Fruit fly (Drosophila melanogaster) whole organism, embryonic: ENCODE measurements around the gene CG31259.
A peak's percentile ranks its signal among the peaks of the same experiment; 100 is the strongest.

Source experiments
- Bgb ChIP-seq: fragments of 200-800 bp; sonication (Bioruptor generic); IDR thresholded peaks from 2 replicates; pipeline ENCODE4 v1.3.6; 2022; ENCODE audit warnings: missing biosample characterization, missing genetic modification characterization; ENCODE audit not compliant: partially characterized antibody
- CG12104 ChIP-seq: fragments of 200-800 bp; sonication (Bioruptor generic); optimal IDR thresholded peaks from 3 replicates; lab custom pipeline; 2016; ENCODE audit warnings: missing biosample characterization, missing genetic modification characterization
- CG14860 ChIP-seq: fragments of 200-800 bp; sonication (Bioruptor generic); IDR thresholded peaks from 3 replicates; pipeline ENCODE4 v1.3.6; 2022; ENCODE audit warnings: missing biosample characterization, missing genetic modification characterization; ENCODE audit not compliant: partially characterized antibody
- CG14965 ChIP-seq: fragments of 200-800 bp; sonication (Bioruptor generic); optimal IDR thresholded peaks from 2 replicates; lab custom pipeline; 2016; ENCODE audit warnings: missing biosample characterization, missing genetic modification characterization, borderline replicate concordance
- CG1603 ChIP-seq: fragments of 200-800 bp; sonication (Bioruptor generic); optimal IDR thresholded peaks from 2 replicates; lab custom pipeline; 2019; ENCODE audit warnings: missing biosample characterization, mild to moderate bottlenecking, missing genetic modification characterization, moderate library complexity
- CG1832 ChIP-seq: fragments of 200-800 bp; sonication (Bioruptor generic); optimal IDR thresholded peaks from 2 replicates; lab custom pipeline; 2017; ENCODE audit warnings: missing biosample characterization, mild to moderate bottlenecking, missing genetic modification characterization, inconsistent platforms
- CG2129 ChIP-seq: fragments of 200-800 bp; sonication (Bioruptor generic); IDR thresholded peaks from 2 replicates; pipeline ENCODE4 v1.3.6; 2022; ENCODE audit warnings: missing biosample characterization, missing genetic modification characterization; ENCODE audit not compliant: partially characterized antibody
- CG32532 ChIP-seq: fragments of 200-800 bp; sonication (Bioruptor generic); IDR thresholded peaks from 2 replicates; pipeline ENCODE4 v1.3.6; 2022; ENCODE audit warnings: missing biosample characterization, missing genetic modification characterization
- CG3995 ChIP-seq: fragments of 200-800 bp; sonication (Bioruptor generic); optimal IDR thresholded peaks from 3 replicates; lab custom pipeline; 2016; ENCODE audit warnings: missing biosample characterization, missing genetic modification characterization
- CG4404 ChIP-seq: fragments of 200-800 bp; sonication (Bioruptor generic); IDR thresholded peaks from 2 replicates; pipeline ENCODE4 v1.3.6; 2022; ENCODE audit warnings: missing biosample characterization, missing genetic modification characterization
- CG4424 ChIP-seq: fragments of 200-800 bp; sonication (Bioruptor generic); optimal IDR thresholded peaks from 3 replicates; lab custom pipeline; 2016; ENCODE audit warnings: missing biosample characterization, missing genetic modification characterization
- CG6272 ChIP-seq: fragments of 200-800 bp; sonication (Bioruptor generic); IDR thresholded peaks from 2 replicates; pipeline ENCODE4 v1.3.6; 2022; ENCODE audit warnings: missing biosample characterization, missing genetic modification characterization
- CG6689 ChIP-seq: fragments of 200-800 bp; sonication (Bioruptor generic); IDR thresholded peaks from 2 replicates; pipeline ENCODE4 v1.3.6; 2022; ENCODE audit warnings: missing biosample characterization, missing genetic modification characterization
- CG7745 ChIP-seq: fragments of 200-800 bp; sonication (Bioruptor generic); optimal IDR thresholded peaks from 2 replicates; lab custom pipeline; 2018; ENCODE audit warnings: missing biosample characterization, mild to moderate bottlenecking, missing genetic modification characterization, moderate library complexity
- CG8089 ChIP-seq: fragments of 200-800 bp; sonication (Bioruptor generic); optimal IDR thresholded peaks from 3 replicates; lab custom pipeline; 2016; ENCODE audit warnings: missing biosample characterization, missing genetic modification characterization
- CG8388 ChIP-seq: fragments of 200-800 bp; sonication (Bioruptor generic); optimal IDR thresholded peaks from 2 replicates; lab custom pipeline; 2019; ENCODE audit warnings: missing biosample characterization, mild to moderate bottlenecking, missing genetic modification characterization, moderate library complexity
- CG8944 ChIP-seq: fragments of 200-800 bp; sonication (Bioruptor generic); optimal IDR thresholded peaks from 3 replicates; lab custom pipeline; 2016; ENCODE audit warnings: missing biosample characterization, missing genetic modification characterization
- CG9817 ChIP-seq: fragments of 200-800 bp; sonication (Bioruptor generic); optimal IDR thresholded peaks from 2 replicates; lab custom pipeline; 2018; ENCODE audit warnings: missing biosample characterization, mild to moderate bottlenecking, missing genetic modification characterization, moderate library complexity
- CG9932 ChIP-seq: fragments of 200-800 bp; sonication (Bioruptor generic); IDR thresholded peaks from 2 replicates; pipeline ENCODE4 v1.3.6; 2022; ENCODE audit warnings: missing biosample characterization, missing genetic modification characterization
- Camta ChIP-seq: fragments of 200-800 bp; sonication (Bioruptor generic); optimal IDR thresholded peaks from 2 replicates; lab custom pipeline; 2016; ENCODE audit warnings: missing biosample characterization, missing genetic modification characterization
- D19A ChIP-seq: fragments of 200-800 bp; optimal IDR thresholded peaks from 3 replicates; lab custom pipeline; 2019; ENCODE audit warnings: missing biosample characterization, mild to moderate bottlenecking, missing genetic modification characterization, moderate library complexity
- Dek ChIP-seq: fragments of 200-800 bp; sonication (Bioruptor generic); optimal IDR thresholded peaks from 3 replicates; lab custom pipeline; 2019; ENCODE audit warnings: missing biosample characterization, mild to moderate bottlenecking, missing genetic modification characterization, moderate library complexity
- Dip3 ChIP-seq: fragments of 200-800 bp; sonication (Bioruptor generic); optimal IDR thresholded peaks from 3 replicates; lab custom pipeline; 2016; ENCODE audit warnings: missing biosample characterization, missing genetic modification characterization
- Drgx ChIP-seq: fragments of 200-800 bp; sonication (Bioruptor generic); IDR thresholded peaks from 2 replicates; pipeline ENCODE4 v1.3.6; 2022; ENCODE audit warnings: missing biosample characterization, missing genetic modification characterization
- H2.0 ChIP-seq: fragments of 200-800 bp; sonication (Bioruptor generic); IDR thresholded peaks from 2 replicates; pipeline ENCODE4 v1.3.6; 2022; ENCODE audit warnings: missing biosample characterization, missing genetic modification characterization
- Hey ChIP-seq: fragments of 200-800 bp; sonication (Bioruptor generic); optimal IDR thresholded peaks from 3 replicates; lab custom pipeline; 2018; ENCODE audit warnings: missing biosample characterization, mild to moderate bottlenecking, missing genetic modification characterization
- HmgD ChIP-seq: fragments of 200-800 bp; sonication (Bioruptor generic); optimal IDR thresholded peaks from 3 replicates; lab custom pipeline; 2016; ENCODE audit warnings: missing biosample characterization, missing genetic modification characterization
- Hmx ChIP-seq: fragments of 200-800 bp; sonication (Bioruptor generic); optimal IDR thresholded peaks from 2 replicates; lab custom pipeline; 2016; ENCODE audit warnings: missing biosample characterization, missing genetic modification characterization
- Neu2 ChIP-seq: fragments of 200-800 bp; sonication (Bioruptor generic); optimal IDR thresholded peaks from 3 replicates; lab custom pipeline; 2016; ENCODE audit warnings: missing biosample characterization, missing genetic modification characterization, borderline replicate concordance
- Opbp ChIP-seq: fragments of 200-800 bp; sonication (Bioruptor generic); IDR thresholded peaks from 3 replicates; pipeline ENCODE4 v1.3.6; 2022; ENCODE audit warnings: missing biosample characterization, missing genetic modification characterization; ENCODE audit not compliant: partially characterized antibody
- Rfx ChIP-seq: fragments of 200-800 bp; sonication (Bioruptor generic); IDR thresholded peaks from 2 replicates; pipeline ENCODE4 v1.3.6; 2022; ENCODE audit warnings: missing biosample characterization, missing genetic modification characterization
- Spps ChIP-seq: fragments of 200-800 bp; sonication (Bioruptor generic); optimal IDR thresholded peaks from 2 replicates; lab custom pipeline; 2018; ENCODE audit warnings: missing biosample characterization, mild to moderate bottlenecking, missing genetic modification characterization
- Taf1 ChIP-seq: fragments of 200-800 bp; sonication (Bioruptor generic); IDR thresholded peaks from 2 replicates; pipeline ENCODE4 v1.3.6; 2022; ENCODE audit warnings: missing biosample characterization, missing genetic modification characterization
- bigmax ChIP-seq: fragments of 200-800 bp; sonication (Bioruptor generic); optimal IDR thresholded peaks from 2 replicates; lab custom pipeline; 2018; ENCODE audit warnings: missing biosample characterization, mild to moderate bottlenecking, missing genetic modification characterization
- bowl ChIP-seq: fragments of 200-800 bp; sonication (Bioruptor generic); IDR thresholded peaks from 2 replicates; pipeline ENCODE4 v1.3.6; 2022; ENCODE audit warnings: missing biosample characterization, missing genetic modification characterization
- br ChIP-seq: fragments of >200 bp; optimal IDR thresholded peaks from 2 replicates; lab custom pipeline; 2017
- cas ChIP-seq: fragments of 200-800 bp; sonication (Bioruptor generic); IDR thresholded peaks from 2 replicates; pipeline ENCODE4 v1.3.6; 2022; ENCODE audit warnings: missing biosample characterization, missing genetic modification characterization
- ci ChIP-seq: fragments of 200-800 bp; sonication (Bioruptor generic); IDR thresholded peaks from 3 replicates; pipeline ENCODE4 v1.3.6; 2022; ENCODE audit warnings: missing biosample characterization, missing genetic modification characterization
- dmrt99B ChIP-seq: fragments of 200-800 bp; sonication (Bioruptor generic); optimal IDR thresholded peaks from 2 replicates; lab custom pipeline; 2018; ENCODE audit warnings: missing biosample characterization, mild to moderate bottlenecking, missing genetic modification characterization, moderate library complexity
- gce ChIP-seq: fragments of 200-800 bp; sonication (Bioruptor generic); IDR thresholded peaks from 3 replicates; pipeline ENCODE4 v1.3.6; 2022; ENCODE audit warnings: missing biosample characterization, missing genetic modification characterization
- h ChIP-seq: fragments of >200 bp; optimal IDR thresholded peaks from 2 replicates; lab custom pipeline; 2017
- lmd ChIP-seq: fragments of 200-800 bp; sonication (Bioruptor generic); IDR thresholded peaks from 2 replicates; pipeline ENCODE4 v1.3.6; 2022; ENCODE audit warnings: missing biosample characterization, missing genetic modification characterization
- nerfin-2 ChIP-seq: fragments of 200-800 bp; sonication (Bioruptor generic); IDR thresholded peaks from 2 replicates; pipeline ENCODE4 v1.3.6; 2022; ENCODE audit warnings: missing biosample characterization, missing genetic modification characterization; ENCODE audit not compliant: partially characterized antibody
- pb ChIP-seq: fragments of 200-800 bp; sonication (Bioruptor generic); optimal IDR thresholded peaks from 3 replicates; lab custom pipeline; 2016; ENCODE audit warnings: missing biosample characterization, missing genetic modification characterization
- pho ChIP-seq: fragments of 200-800 bp; sonication (Bioruptor generic); optimal IDR thresholded peaks from 2 replicates; lab custom pipeline; 2016; ENCODE audit warnings: missing biosample characterization, missing genetic modification characterization
- sc ChIP-seq, 3 experiments: fragments of >200 bp in 2 of 3; fragments of 200-800 bp in 1 of 3; sonication (Bioruptor generic) in 1 of 3; optimal IDR thresholded peaks; 2 replicates in 2 of 3; 3 replicates in 1 of 3; lab custom pipeline; 2017; ENCODE audit warnings: mild to moderate bottlenecking in 1 of 3, missing biosample characterization in 1 of 3, missing genetic modification characterization in 1 of 3, missing genetic modification reagents in 1 of 3
- schlank ChIP-seq: fragments of 200-800 bp; sonication (Bioruptor generic); optimal IDR thresholded peaks from 2 replicates; lab custom pipeline; 2018; ENCODE audit warnings: missing biosample characterization, mild to moderate bottlenecking, missing genetic modification characterization
- shn ChIP-seq: fragments of 200-800 bp; sonication (Bioruptor generic); optimal IDR thresholded peaks from 3 replicates; lab custom pipeline; 2016; ENCODE audit warnings: missing biosample characterization, missing genetic modification characterization
- sim ChIP-seq: fragments of 200-800 bp; sonication (Bioruptor generic); IDR thresholded peaks from 2 replicates; pipeline ENCODE4 v1.3.6; 2022; ENCODE audit warnings: missing biosample characterization, missing genetic modification characterization
- toy ChIP-seq: fragments of 200-800 bp; sonication (Bioruptor generic); IDR thresholded peaks from 2 replicates; pipeline ENCODE4 v1.3.6; 2022; ENCODE audit warnings: missing biosample characterization, missing genetic modification characterization
- zen2 ChIP-seq: fragments of 200-800 bp; sonication (Bioruptor generic); IDR thresholded peaks from 3 replicates; pipeline ENCODE4 v1.3.6; 2022; ENCODE audit warnings: missing biosample characterization, missing genetic modification characterization; ENCODE audit not compliant: partially characterized antibody
- zfh1 ChIP-seq: fragments of 200-800 bp; sonication (Bioruptor generic); IDR thresholded peaks from 3 replicates; pipeline ENCODE4 v1.3.6; 2022; ENCODE audit warnings: missing biosample characterization, missing genetic modification characterization

CG31259 gene

DNA sequence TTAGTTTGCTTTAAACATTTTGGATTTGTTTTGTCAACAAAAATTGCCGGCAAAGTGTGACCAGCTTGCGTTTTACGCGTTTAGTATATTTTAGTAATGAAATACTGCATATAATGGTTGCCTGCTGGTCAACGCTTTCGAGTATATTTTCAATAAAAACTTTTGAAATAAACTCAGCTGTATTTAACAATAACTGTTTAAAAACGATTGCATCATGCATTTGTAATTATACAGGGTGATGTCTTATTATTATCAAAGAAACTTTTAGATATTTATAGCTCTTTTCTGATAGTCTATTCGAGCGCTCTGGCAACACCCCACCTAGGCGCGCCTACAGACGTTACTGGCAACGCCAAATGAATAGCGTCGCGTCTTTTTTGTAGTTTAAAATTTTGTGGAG is 40.0 kb downstream of the CG31259 start, which contains the start of gene Cenp-C (continued):
- TF ChIP-seq toy (GFP tag; lab: Robert Waterston, UW), result no peak
- peak; percentile 35 for TF ChIP-seq CG4424 (GFP tag; lab: Kevin White, UChicago)
- TF ChIP-seq shn (GFP tag; lab: Kevin White, UChicago), result no peak
- TF ChIP-seq cas (GFP tag; lab: Robert Waterston, UW), result no peak
- no peak for TF ChIP-seq Hmx (GFP tag; lab: Kevin White, UChicago)
- TF ChIP-seq ci (GFP tag; lab: Robert Waterston, UW), result no peak
- no peak for TF ChIP-seq pb
- TF ChIP-seq gce (GFP tag; lab: Robert Waterston, UW), result no peak
- no peak; the same call in 1 of the 2 replicates for TF ChIP-seq Rfx
- TF ChIP-seq Drgx (GFP tag; lab: Robert Waterston, UW), result no peak
- no peak for TF ChIP-seq CG4404 (GFP tag; lab: Robert Waterston, UW)
- TF ChIP-seq dmrt99B (tag; lab: Kevin White, UChicago), result no peak
- no peak for TF ChIP-seq D19A (tag; lab: Kevin White, UChicago)
- TF ChIP-seq H2.0 (GFP tag; lab: Robert Waterston, UW), result no peak; the same call in 1 of the 2 replicates
- TF ChIP-seq br (lab: Kevin White, UChicago), result no peak
- no peak for TF ChIP-seq CG3995 (GFP tag; lab: Kevin White, UChicago)
- 0 out of 3 replicates have a peak, but pooled peaks have one; percentile 25 for TF ChIP-seq zfh1
- no peak for TF ChIP-seq h (lab: Kevin White, UChicago)
- TF ChIP-seq CG14860 (GFP tag; lab: Robert Waterston, UW), result no peak
- no peak for TF ChIP-seq CG8089
- TF ChIP-seq schlank (tag; lab: Kevin White, UChicago), result no peak
- TF ChIP-seq CG1832, result no peak
- no peak for TF ChIP-seq CG8944 (GFP tag; lab: Kevin White, UChicago)
- no peak for TF ChIP-seq nerfin-2 (GFP tag; lab: Robert Waterston, UW)
- TF ChIP-seq Hey (tag; lab: Kevin White, UChicago), result no peak
- TF ChIP-seq Camta (GFP tag; lab: Kevin White, UChicago), result peak; percentile 23
- peak; percentile 46 for TF ChIP-seq CG32532
- no peak for TF ChIP-seq Neu2 (GFP tag; lab: Kevin White, UChicago)
- TF ChIP-seq zen2 (GFP tag; lab: Robert Waterston, UW), result no peak
- no peak for TF ChIP-seq bigmax (GFP tag; lab: Kevin White, UChicago)
- no peak for TF ChIP-seq CG12104 (GFP tag; lab: Kevin White, UChicago)
- TF ChIP-seq Taf1 (GFP tag; lab: Robert Waterston, UW), result no peak
- no peak for TF ChIP-seq sc (optimal IDR thresholded peaks at IDR 0.05; lab: Kevin White, UChicago)
- no peak for TF ChIP-seq sc (GFP tag; optimal IDR thresholded peaks at IDR 0.05; lab: Kevin White, UChicago)
- no peak for TF ChIP-seq bowl (GFP tag; lab: Robert Waterston, UW)
- no peak for TF ChIP-seq CG2129
- no peak for TF ChIP-seq HmgD (GFP tag; lab: Kevin White, UChicago)
- no peak for TF ChIP-seq Opbp (GFP tag; lab: Robert Waterston, UW)
- TF ChIP-seq CG7745 (tag; lab: Kevin White, UChicago), result no peak
- no peak for TF ChIP-seq CG8388
- no peak for TF ChIP-seq lmd (GFP tag; lab: Robert Waterston, UW)
- peak; percentile 44 for TF ChIP-seq Dip3
- TF ChIP-seq CG9817 (tag; lab: Kevin White, UChicago), result peak; percentile 21
- no peak for TF ChIP-seq CG14965 (GFP tag; lab: Kevin White, UChicago)
- TF ChIP-seq sim (GFP tag; lab: Robert Waterston, UW), result no peak
- peak; percentile 35 for TF ChIP-seq pho (GFP tag; lab: Kevin White, UChicago)
- TF ChIP-seq Bgb (GFP tag; lab: Robert Waterston, UW), result no peak
- TF ChIP-seq Dek (tag; lab: Kevin White, UChicago), result no peak
- TF ChIP-seq CG9932 (GFP tag; lab: Robert Waterston, UW), result peak; percentile 51
- peak; percentile 33; the same call in 1 of the 2 replicates for TF ChIP-seq CG6689
- TF ChIP-seq CG1603 (tag; lab: Kevin White, UChicago), result peak; percentile 33
- no peak for TF ChIP-seq CG6272 (GFP tag; lab: Robert Waterston, UW)
- no peak for TF ChIP-seq Spps
